Worm (Caenorhabditis elegans) whole organism, L1 larva: ENCODE data around the gene F10A3.11.

ENCODE experiments used
- alr-1 ChIP-seq: fragments of 200-800 bp; sonication (Bioruptor generic); optimal IDR thresholded peaks from 2 replicates; lab custom pipeline; 2018; ENCODE audit warnings: borderline replicate concordance, mild to moderate bottlenecking, missing genetic modification characterization, missing compliant biosample characterization
- ceh-88 ChIP-seq: fragments of 200-800 bp; sonication (Bioruptor generic); IDR thresholded peaks from 2 replicates; pipeline ENCODE4 v1.3.6; 2022; ENCODE audit warnings: missing genetic modification characterization, missing compliant biosample characterization
- ces-1 ChIP-seq: fragments of 150-350 bp; optimal IDR thresholded peaks from 2 replicates; lab custom pipeline; 2014; ENCODE audit warnings: missing biosample characterization, missing genetic modification reagents, missing genetic modification characterization
- egl-27 ChIP-seq, 2 experiments: fragments of 150-350 bp in 1 of 2; sonication (generic microtip); optimal IDR thresholded peaks; 3 replicates each; lab custom pipeline; 2017 to 2018; ENCODE audit warnings: missing biosample characterization in 2 of 2, missing genetic modification characterization in 2 of 2, missing genetic modification reagents in 2 of 2
- elt-3 ChIP-seq, 6 experiments: fragments of 150-350 bp in 1 of 6; sonication (generic microtip); optimal IDR thresholded peaks; 2 replicates each; lab custom pipeline; 2017 to 2018; ENCODE audit warnings: missing biosample characterization in 6 of 6, missing genetic modification characterization in 6 of 6, inconsistent platforms in 1 of 6
- fos-1 ChIP-seq: fragments of 150-350 bp; optimal IDR thresholded peaks from 2 replicates; lab custom pipeline; 2014; ENCODE audit warnings: missing biosample characterization, missing genetic modification characterization
- isw-1 ChIP-seq: fragments of 200-800 bp; sonication (Bioruptor generic); IDR thresholded peaks from 2 replicates; pipeline ENCODE4 v1.3.6; 2022; ENCODE audit warnings: missing genetic modification characterization, missing compliant biosample characterization
- lin-39 ChIP-seq: fragments of 150-350 bp; optimal IDR thresholded peaks from 2 replicates; lab custom pipeline; 2014; ENCODE audit warnings: missing biosample characterization, missing genetic modification reagents, missing genetic modification characterization
- lir-3 ChIP-seq: sonication (generic microtip); optimal IDR thresholded peaks from 2 replicates; lab custom pipeline; 2016; ENCODE audit warnings: mild to moderate bottlenecking, missing genetic modification characterization, moderate library complexity, missing compliant biosample characterization; ENCODE audit not compliant: poor library complexity
- nhr-237 ChIP-seq: fragments of 150-350 bp; optimal IDR thresholded peaks from 2 replicates; lab custom pipeline; 2014; ENCODE audit warnings: missing biosample characterization, missing genetic modification characterization
- nhr-28 ChIP-seq: fragments of 150-350 bp; optimal IDR thresholded peaks from 2 replicates; lab custom pipeline; 2014; ENCODE audit warnings: missing biosample characterization, missing genetic modification characterization
- nhr-77 ChIP-seq: fragments of 150-350 bp; optimal IDR thresholded peaks from 2 replicates; lab custom pipeline; 2014; ENCODE audit warnings: missing biosample characterization, missing genetic modification characterization
- unc-130 ChIP-seq: fragments of 150-350 bp; optimal IDR thresholded peaks from 2 replicates; lab custom pipeline; 2017; ENCODE audit warnings: missing biosample characterization, missing genetic modification characterization, inconsistent platforms
- unc-62 ChIP-seq: fragments of 150-350 bp; optimal IDR thresholded peaks from 2 replicates; lab custom pipeline; 2014; ENCODE audit warnings: missing biosample characterization, missing genetic modification reagents, missing genetic modification characterization

DNA sequence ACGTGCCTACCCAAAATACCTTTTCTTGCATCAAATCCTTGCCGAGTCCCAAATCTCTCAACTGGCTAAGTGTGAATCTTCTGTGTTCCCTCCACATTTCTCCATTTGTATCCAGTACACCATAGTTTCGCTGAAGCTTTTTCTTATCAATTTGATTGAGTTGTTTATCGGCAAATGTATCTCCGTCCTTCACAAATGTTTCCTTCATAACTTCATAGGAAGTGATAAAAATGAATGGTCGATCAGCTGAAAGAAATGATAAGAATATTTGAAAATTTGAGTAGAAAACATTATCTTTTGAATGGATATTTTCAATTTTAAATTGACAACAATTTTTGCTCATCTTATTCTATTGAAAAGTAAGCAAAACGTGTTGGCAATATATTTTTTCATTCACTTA lies 12.7 kb downstream of the F10A3.11 start:
- TF ChIP-seq alr-1 (tag; lab: Kevin White, UChicago) (no peak), lin-39 (tag; lab: Kevin White, UChicago) (no peak), unc-130 (tag; lab: Kevin White, UChicago) (no peak), elt-3 (tag; optimal IDR thresholded peaks at IDR 0.05; lab: Kevin White, UChicago) (no peak), lir-3 (no peak), fos-1 (tag; lab: Kevin White, UChicago) (no peak), ces-1 (GFP tag; lab: Kevin White, UChicago) (no peak), egl-27 (tag; optimal IDR thresholded peaks at IDR 0.05; lab: Kevin White, UChicago) (no peak), ceh-88 (no peak), nhr-237 (no peak), nhr-77 (tag; lab: Kevin White, UChicago) (no peak), unc-62 (no peak), isw-1 (GFP tag; lab: Robert Waterston, UW) (no peak), nhr-28 (tag; lab: Kevin White, UChicago) (no peak)
